Fruit fly (Drosophila melanogaster) whole organism, embryonic: Measurements from ENCODE around the gene CG6656.

Experiments
- CG10979 ChIP-seq: fragments of 200-800 bp; sonication (Bioruptor generic); optimal IDR thresholded peaks from 2 replicates; lab custom pipeline; 2018; ENCODE audit warnings: missing biosample characterization, mild to moderate bottlenecking, missing genetic modification characterization, moderate library complexity
- CG11504 ChIP-seq: fragments of 200-800 bp; sonication (Bioruptor generic); optimal IDR thresholded peaks from 3 replicates; lab custom pipeline; 2019; ENCODE audit warnings: missing biosample characterization, mild to moderate bottlenecking, missing genetic modification characterization, moderate library complexity
- CG12391 ChIP-seq: fragments of 200-800 bp; sonication (Bioruptor generic); optimal IDR thresholded peaks from 3 replicates; lab custom pipeline; 2018; ENCODE audit warnings: missing biosample characterization, mild to moderate bottlenecking, missing genetic modification characterization, moderate library complexity
- CG13775 ChIP-seq: fragments of 200-800 bp; sonication (Bioruptor generic); optimal IDR thresholded peaks from 3 replicates; lab custom pipeline; 2017; ENCODE audit warnings: missing biosample characterization, mild to moderate bottlenecking, missing genetic modification characterization
- CG1602 ChIP-seq: fragments of 200-800 bp; sonication (Bioruptor generic); optimal IDR thresholded peaks from 3 replicates; lab custom pipeline; 2016; ENCODE audit warnings: missing biosample characterization, missing genetic modification characterization
- CG1603 ChIP-seq: fragments of 200-800 bp; sonication (Bioruptor generic); optimal IDR thresholded peaks from 2 replicates; lab custom pipeline; 2019; ENCODE audit warnings: missing biosample characterization, mild to moderate bottlenecking, missing genetic modification characterization, moderate library complexity
- CG16815 ChIP-seq: fragments of 200-800 bp; sonication (Bioruptor generic); optimal IDR thresholded peaks from 3 replicates; lab custom pipeline; 2017; ENCODE audit warnings: missing biosample characterization, mild to moderate bottlenecking, missing genetic modification characterization
- CG17328 ChIP-seq: fragments of 200-800 bp; sonication (Bioruptor generic); IDR thresholded peaks from 2 replicates; pipeline ENCODE4 v1.3.6; 2022; ENCODE audit warnings: missing biosample characterization, missing genetic modification characterization
- CG17361 ChIP-seq: fragments of 200-800 bp; sonication (Bioruptor generic); IDR thresholded peaks from 3 replicates; pipeline ENCODE4 v1.3.6; 2022; ENCODE audit warnings: missing biosample characterization, missing genetic modification characterization
- CG17385 ChIP-seq: fragments of 200-800 bp; sonication (Bioruptor generic); optimal IDR thresholded peaks from 3 replicates; lab custom pipeline; 2018; ENCODE audit warnings: missing biosample characterization, mild to moderate bottlenecking, missing genetic modification characterization
- CG17829 ChIP-seq: fragments of 200-800 bp; optimal IDR thresholded peaks from 2 replicates; lab custom pipeline; 2019; ENCODE audit warnings: missing biosample characterization, mild to moderate bottlenecking, missing genetic modification characterization, moderate library complexity
- CG2202 ChIP-seq: fragments of 200-800 bp; sonication (Bioruptor generic); optimal IDR thresholded peaks from 2 replicates; lab custom pipeline; 2018; ENCODE audit warnings: missing biosample characterization, mild to moderate bottlenecking, missing genetic modification characterization
- CG2712 ChIP-seq: fragments of 200-800 bp; optimal IDR thresholded peaks from 3 replicates; lab custom pipeline; 2019; ENCODE audit warnings: missing biosample characterization, mild to moderate bottlenecking, missing genetic modification characterization, moderate library complexity
- CG30403 ChIP-seq: fragments of 200-800 bp; sonication (Bioruptor generic); optimal IDR thresholded peaks from 3 replicates; lab custom pipeline; 2016; ENCODE audit warnings: missing biosample characterization, missing genetic modification characterization
- CG32767 ChIP-seq: fragments of 200-800 bp; sonication (Bioruptor generic); IDR thresholded peaks from 2 replicates; pipeline ENCODE4 v1.3.6; 2022; ENCODE audit warnings: missing biosample characterization, missing genetic modification characterization
- CG3407 ChIP-seq: fragments of 200-800 bp; sonication (Bioruptor generic); optimal IDR thresholded peaks from 2 replicates; lab custom pipeline; 2018; ENCODE audit warnings: missing biosample characterization, mild to moderate bottlenecking, missing genetic modification characterization
- CG7987 ChIP-seq: fragments of 200-800 bp; sonication (Bioruptor generic); optimal IDR thresholded peaks from 2 replicates; lab custom pipeline; 2018; ENCODE audit warnings: missing biosample characterization, mild to moderate bottlenecking, missing genetic modification characterization, moderate library complexity
- Camta ChIP-seq: fragments of 200-800 bp; sonication (Bioruptor generic); optimal IDR thresholded peaks from 2 replicates; lab custom pipeline; 2016; ENCODE audit warnings: missing biosample characterization, missing genetic modification characterization
- Chrac-16 ChIP-seq: fragments of 200-800 bp; sonication (Bioruptor generic); optimal IDR thresholded peaks from 3 replicates; lab custom pipeline; 2016; ENCODE audit warnings: missing biosample characterization, missing genetic modification characterization
- D ChIP-seq, 2 experiments: fragments of 200-800 bp in 1 of 2; fragments of >200 bp in 1 of 2; sonication (Bioruptor generic) in 1 of 2; optimal IDR thresholded peaks; 2 replicates in 1 of 2; 3 replicates in 1 of 2; lab custom pipeline; 2017; ENCODE audit warnings: mild to moderate bottlenecking in 1 of 2, missing biosample characterization in 1 of 2, missing genetic modification characterization in 1 of 2, missing genetic modification reagents in 1 of 2
- HLH3B ChIP-seq: fragments of 200-800 bp; sonication (Bioruptor generic); IDR thresholded peaks from 2 replicates; pipeline ENCODE4 v1.3.6; 2022; ENCODE audit warnings: missing biosample characterization, missing genetic modification characterization
- Hr3 ChIP-seq: fragments of 200-800 bp; sonication (Bioruptor generic); optimal IDR thresholded peaks from 3 replicates; lab custom pipeline; 2016; ENCODE audit warnings: missing biosample characterization, missing genetic modification characterization
- Hr39 ChIP-seq: fragments of >200 bp; optimal IDR thresholded peaks from 2 replicates; lab custom pipeline; 2017
- Oli ChIP-seq: fragments of 200-800 bp; sonication (Bioruptor generic); optimal IDR thresholded peaks from 2 replicates; lab custom pipeline; 2018; ENCODE audit warnings: missing biosample characterization, mild to moderate bottlenecking, missing genetic modification characterization, moderate library complexity
- Ptx1 ChIP-seq: fragments of 200-800 bp; sonication (Bioruptor generic); IDR thresholded peaks from 2 replicates; pipeline ENCODE4 v1.3.6; 2022; ENCODE audit warnings: missing biosample characterization, missing genetic modification characterization
- Rx ChIP-seq: fragments of 200-800 bp; sonication (Bioruptor generic); IDR thresholded peaks from 2 replicates; pipeline ENCODE4 v1.3.6; 2022; ENCODE audit warnings: missing biosample characterization, missing genetic modification characterization
- bcd ChIP-seq: fragments of 200-800 bp; sonication (Bioruptor generic); optimal IDR thresholded peaks from 2 replicates; lab custom pipeline; 2017; ENCODE audit warnings: missing biosample characterization, mild to moderate bottlenecking, missing genetic modification characterization
- btn ChIP-seq: fragments of 200-800 bp; sonication (Bioruptor generic); optimal IDR thresholded peaks from 2 replicates; lab custom pipeline; 2016; ENCODE audit warnings: missing biosample characterization, missing genetic modification characterization
- dysf ChIP-seq: fragments of 200-800 bp; sonication (Bioruptor generic); IDR thresholded peaks from 3 replicates; pipeline ENCODE4 v1.3.6; 2022; ENCODE audit warnings: missing biosample characterization, missing genetic modification characterization
- fd3F ChIP-seq: fragments of 200-800 bp; sonication (Bioruptor generic); optimal IDR thresholded peaks from 2 replicates; lab custom pipeline; 2018; ENCODE audit warnings: missing biosample characterization, mild to moderate bottlenecking, missing genetic modification characterization, moderate library complexity
- gem ChIP-seq: fragments of 200-800 bp; sonication (Bioruptor generic); optimal IDR thresholded peaks from 2 replicates; lab custom pipeline; 2019; ENCODE audit warnings: missing biosample characterization, mild to moderate bottlenecking, missing genetic modification characterization, moderate library complexity
- grn ChIP-seq: fragments of 200-800 bp; sonication (Bioruptor generic); optimal IDR thresholded peaks from 3 replicates; lab custom pipeline; 2017; ENCODE audit warnings: missing biosample characterization, missing genetic modification characterization
- gsb-n ChIP-seq: fragments of 200-800 bp; sonication (Bioruptor generic); optimal IDR thresholded peaks from 3 replicates; lab custom pipeline; 2018; ENCODE audit warnings: missing biosample characterization, mild to moderate bottlenecking, missing genetic modification characterization
- kah ChIP-seq: fragments of 200-800 bp; sonication (Bioruptor generic); optimal IDR thresholded peaks from 2 replicates; lab custom pipeline; 2018; ENCODE audit warnings: missing biosample characterization, mild to moderate bottlenecking, missing genetic modification characterization
- kni ChIP-seq: fragments of 200-800 bp; sonication (Bioruptor generic); optimal IDR thresholded peaks from 3 replicates; lab custom pipeline; 2017; ENCODE audit warnings: mild to moderate bottlenecking, missing biosample characterization, missing genetic modification reagents, missing genetic modification characterization
- odd ChIP-seq: fragments of 200-800 bp; sonication (Bioruptor generic); optimal IDR thresholded peaks from 2 replicates; lab custom pipeline; 2017; ENCODE audit warnings: missing biosample characterization, mild to moderate bottlenecking, missing genetic modification characterization
- phol ChIP-seq: fragments of 200-800 bp; sonication (Bioruptor generic); optimal IDR thresholded peaks from 3 replicates; lab custom pipeline; 2018; ENCODE audit warnings: missing biosample characterization, mild to moderate bottlenecking, missing genetic modification characterization, moderate library complexity
- prd ChIP-seq, 3 experiments: fragments of >200 bp in 2 of 3; fragments of 200-800 bp in 1 of 3; sonication (Bioruptor generic) in 1 of 3; optimal IDR thresholded peaks in 2 of 3; IDR thresholded peaks in 1 of 3; 2 replicates in 2 of 3; 3 replicates in 1 of 3; pipeline versions ENCODE4 v1.3.6 to Lab custom; 2017 to 2022; ENCODE audit warnings: missing biosample characterization in 1 of 3, missing genetic modification characterization in 1 of 3
- sc ChIP-seq, 3 experiments: fragments of >200 bp in 2 of 3; fragments of 200-800 bp in 1 of 3; sonication (Bioruptor generic) in 1 of 3; optimal IDR thresholded peaks; 2 replicates in 2 of 3; 3 replicates in 1 of 3; lab custom pipeline; 2017; ENCODE audit warnings: mild to moderate bottlenecking in 1 of 3, missing biosample characterization in 1 of 3, missing genetic modification characterization in 1 of 3, missing genetic modification reagents in 1 of 3
- sima ChIP-seq: fragments of 200-800 bp; sonication (Bioruptor generic); optimal IDR thresholded peaks from 2 replicates; lab custom pipeline; 2016; ENCODE audit warnings: missing biosample characterization, missing genetic modification characterization
- stc ChIP-seq: fragments of 200-800 bp; sonication (Bioruptor generic); IDR thresholded peaks from 2 replicates; pipeline ENCODE4 v1.3.6; 2022; ENCODE audit warnings: missing biosample characterization, missing genetic modification characterization
- stwl ChIP-seq: fragments of 200-800 bp; sonication (Bioruptor generic); optimal IDR thresholded peaks from 3 replicates; lab custom pipeline; 2018; ENCODE audit warnings: missing biosample characterization, mild to moderate bottlenecking, missing genetic modification characterization, moderate library complexity
- toy ChIP-seq: fragments of 200-800 bp; sonication (Bioruptor generic); IDR thresholded peaks from 2 replicates; pipeline ENCODE4 v1.3.6; 2022; ENCODE audit warnings: missing biosample characterization, missing genetic modification characterization
- trem ChIP-seq: fragments of 200-800 bp; optimal IDR thresholded peaks from 3 replicates; lab custom pipeline; 2019; ENCODE audit warnings: missing biosample characterization, mild to moderate bottlenecking, missing genetic modification characterization, moderate library complexity
- ttk ChIP-seq: fragments of 200-800 bp; sonication (Bioruptor generic); IDR thresholded peaks from 2 replicates; pipeline ENCODE4 v2.1.2; 2022; ENCODE audit warnings: missing biosample characterization, missing genetic modification characterization
- twi ChIP-seq: fragments of 200-800 bp; optimal IDR thresholded peaks from 2 replicates; lab custom pipeline; 2019; ENCODE audit warnings: missing biosample characterization, mild to moderate bottlenecking, missing genetic modification characterization, moderate library complexity
- vvl ChIP-seq: fragments of 200-800 bp; sonication (Bioruptor generic); IDR thresholded peaks from 2 replicates; pipeline ENCODE4 v1.3.6; 2022; ENCODE audit warnings: missing biosample characterization, missing genetic modification characterization

The CG6656 gene

dm6 chr3R:21834234-21835070, 40.6 kb upstream of the CG6656 start (continued):
- TF ChIP-seq vvl (GFP tag; lab: Robert Waterston, UW) (peak; percentile 72), btn (GFP tag; lab: Kevin White, UChicago) (no peak), Camta (GFP tag; lab: Kevin White, UChicago) (no peak), CG32767 (GFP tag; lab: Robert Waterston, UW) (0 out of 2 replicates have a peak, but pooled peaks have one; percentile 13), Chrac-16 (GFP tag; lab: Kevin White, UChicago) (peak; percentile 33), twi (tag; lab: Kevin White, UChicago) (peak; percentile 13), grn (GFP tag; lab: Kevin White, UChicago) (peak; percentile 14), gsb-n (tag; lab: Kevin White, UChicago) (peak; percentile 64), CG11504 (tag; lab: Kevin White, UChicago) (peak; percentile 26), CG2202 (tag; lab: Kevin White, UChicago) (peak; percentile 49), Oli (tag; lab: Kevin White, UChicago) (peak; percentile 51), stwl (tag; lab: Kevin White, UChicago) (no peak), phol (peak; percentile 25), CG3407 (peak; percentile 39), HLH3B (GFP tag; lab: Robert Waterston, UW) (0 out of 2 replicates have a peak, but pooled peaks have one; percentile 10), sc (optimal IDR thresholded peaks at IDR 0.05; lab: Kevin White, UChicago) (no peak), sc (GFP tag; optimal IDR thresholded peaks at IDR 0.05; lab: Kevin White, UChicago) (peak; percentile 34), CG17829 (peak; percentile 70), D (optimal IDR thresholded peaks at IDR 0.05; lab: Kevin White, UChicago) (no peak), D (GFP tag; optimal IDR thresholded peaks at IDR 0.05; lab: Kevin White, UChicago) (peak; percentile 27), kah (GFP tag; lab: Kevin White, UChicago) (no peak), stc (GFP tag; lab: Robert Waterston, UW) (no peak), odd (GFP tag; lab: Kevin White, UChicago) (peak; percentile 40), CG7987 (GFP tag; lab: Kevin White, UChicago) (no peak), trem (tag; lab: Kevin White, UChicago) (peak; percentile 1), CG1603 (tag; lab: Kevin White, UChicago) (peak; percentile 70), bcd (GFP tag; lab: Kevin White, UChicago) (no peak), CG16815 (GFP tag; lab: Kevin White, UChicago) (peak; percentile 7), CG17328 (GFP tag; lab: Robert Waterston, UW) (0 out of 2 replicates have a peak, but pooled peaks have one; percentile 26), Hr39 (no peak), CG30403 (peak; percentile 5), CG12391 (tag; lab: Kevin White, UChicago) (peak; percentile 66), CG17361 (GFP tag; lab: Robert Waterston, UW) (peak; percentile 58; the same call in 2 of the 3 replicates), CG2712 (tag; lab: Kevin White, UChicago) (peak; percentile 66), Rx (GFP tag; lab: Robert Waterston, UW) (0 out of 2 replicates have a peak, but pooled peaks have one; percentile 16), toy (GFP tag; lab: Robert Waterston, UW) (no peak), CG10979 (peak; percentile 52), fd3F (GFP tag; lab: Kevin White, UChicago) (no peak), dysf (GFP tag; lab: Robert Waterston, UW) (0 out of 3 replicates have a peak, but pooled peaks have one; percentile 40), Hr3 (peak; percentile 24), Ptx1 (0 out of 2 replicates have a peak, but pooled peaks have one; percentile 20), CG1602 (GFP tag; lab: Kevin White, UChicago) (peak; percentile 43), gem (peak; percentile 71), CG13775 (peak; percentile 15), prd (optimal IDR thresholded peaks at IDR 0.05; lab: Kevin White, UChicago) (no peak), prd (GFP tag; IDR thresholded peaks at IDR 0.05; lab: Robert Waterston, UW) (peak; percentile 16; the same call in 1 of the 3 replicates), sima (GFP tag; lab: Kevin White, UChicago) (no peak), ttk (GFP tag; lab: Robert Waterston, UW) (peak; percentile 28; the same call in 1 of the 2 replicates), kni (GFP tag; lab: Kevin White, UChicago) (no peak), CG17385 (GFP tag; lab: Kevin White, UChicago) (peak; percentile 14)
